Fruit fly (Drosophila melanogaster): ENCODE results near the gene CG42750.

The CG42750 gene

dm6 chr2L:18148552-18149219 is 126.9 kb downstream of the CG42750 start (continued):
- no peak for TF ChIP-seq peb (GFP tag; IDR thresholded peaks at IDR 0.05)
- TF ChIP-seq az2 (GFP tag; optimal IDR thresholded peaks at IDR 0.05) = no peak
- TF ChIP-seq CG9215 (GFP tag; IDR thresholded peaks at IDR 0.05) = no peak
- TF ChIP-seq MESR4 (GFP tag; optimal IDR thresholded peaks at IDR 0.05) = peak; percentile 14
- TF ChIP-seq vnd (GFP tag; IDR thresholded peaks at IDR 0.05; ENCODE audit: partially characterized antibody) = no peak
- TF ChIP-seq CG9932 (GFP tag; IDR thresholded peaks at IDR 0.05) = 0 out of 2 replicates have a peak, but pooled peaks have one; percentile 32
- peak; percentile 65 for TF ChIP-seq CG13424 (tag; optimal IDR thresholded peaks at IDR 0.05)
- TF ChIP-seq CG4820 (GFP tag; optimal IDR thresholded peaks at IDR 0.05) = peak; percentile 38
- peak; percentile 40 for TF ChIP-seq CG33213 (GFP tag; optimal IDR thresholded peaks at IDR 0.05)
- peak; percentile 74 for TF ChIP-seq CG6683 (GFP tag; optimal IDR thresholded peaks at IDR 0.05)
- TF ChIP-seq lab (GFP tag; optimal IDR thresholded peaks at IDR 0.05) = peak; percentile 91
- TF ChIP-seq ac (GFP tag; optimal IDR thresholded peaks at IDR 0.05) = peak; percentile 62
- 0 out of 2 replicates have a peak, but pooled peaks have one; percentile 6 for TF ChIP-seq sens-2 (GFP tag; IDR thresholded peaks at IDR 0.05)
- no peak for TF ChIP-seq knrl (GFP tag; IDR thresholded peaks at IDR 0.05; ENCODE audit: partially characterized antibody)
- TF ChIP-seq Ets65A (GFP tag) = no peak
- TF ChIP-seq chif (GFP tag; optimal IDR thresholded peaks at IDR 0.05) = peak in 1 of 2 experiments; percentile 74
- peak; percentile 67 for TF ChIP-seq CHES-1-like (GFP tag; optimal IDR thresholded peaks at IDR 0.05)
- TF ChIP-seq CG15269 (tag; optimal IDR thresholded peaks at IDR 0.05) = peak; percentile 40
- TF ChIP-seq NFAT (GFP tag; IDR thresholded peaks at IDR 0.05) = peak; percentile 76
- TF ChIP-seq Ptx1 (GFP tag; IDR thresholded peaks at IDR 0.05) = 0 out of 2 replicates have a peak, but pooled peaks have one; percentile 15
- 0 out of 2 replicates have a peak, but pooled peaks have one; percentile 14 for TF ChIP-seq Drgx (GFP tag; IDR thresholded peaks at IDR 0.05)
- no peak for TF ChIP-seq CG17612 (GFP tag; IDR thresholded peaks at IDR 0.05)
- TF ChIP-seq Aef1 (GFP tag; IDR thresholded peaks at IDR 0.05) = no peak
- TF ChIP-seq ash1 (GFP tag; optimal IDR thresholded peaks at IDR 0.05) = peak; percentile 84
- TF ChIP-seq kay (GFP tag; optimal IDR thresholded peaks at IDR 0.05) = no peak
- peak; percentile 90 for TF ChIP-seq Med (GFP tag)
- peak; percentile 32 for TF ChIP-seq Deaf1 (tag; optimal IDR thresholded peaks at IDR 0.05)
- TF ChIP-seq btn (GFP tag; optimal IDR thresholded peaks at IDR 0.05) = no peak
- peak; percentile 56 for TF ChIP-seq CG12299 (tag; optimal IDR thresholded peaks at IDR 0.05)
- no peak; the same call in 1 of the 2 replicates for TF ChIP-seq amos (GFP tag; IDR thresholded peaks at IDR 0.05; ENCODE audit: partially characterized antibody)
- TF ChIP-seq CG8290 (GFP tag; optimal IDR thresholded peaks at IDR 0.05) = peak; percentile 63
- TF ChIP-seq CG8290 (tag; optimal IDR thresholded peaks at IDR 0.05) = peak; percentile 46 to 84
- 0 out of 3 replicates have a peak, but pooled peaks have one; percentile 28 for TF ChIP-seq CG17361 (GFP tag; IDR thresholded peaks at IDR 0.05)
- no peak for TF ChIP-seq CG4360 (GFP tag; IDR thresholded peaks at IDR 0.05)
- peak; percentile 68 for TF ChIP-seq CG9727 (GFP tag; optimal IDR thresholded peaks at IDR 0.05)
- TF ChIP-seq CG3163 (GFP tag; optimal IDR thresholded peaks at IDR 0.05) = no peak
- TF ChIP-seq CG9876 (GFP tag; optimal IDR thresholded peaks at IDR 0.05) = peak; percentile 27
- no peak for TF ChIP-seq CG2889 (GFP tag; IDR thresholded peaks at IDR 0.05)
- TF ChIP-seq seq (GFP tag; IDR thresholded peaks at IDR 0.05) = no peak; the same call in 1 of the 2 replicates
- TF ChIP-seq fru (optimal IDR thresholded peaks at IDR 0.05) = no peak
- TF ChIP-seq TFAM (GFP tag; optimal IDR thresholded peaks at IDR 0.05) = peak; percentile 43
- no peak for TF ChIP-seq Dip2 (GFP tag; IDR thresholded peaks at IDR 0.05)
- TF ChIP-seq B-H2 (GFP tag; optimal IDR thresholded peaks at IDR 0.05) = peak; percentile 67
- TF ChIP-seq CG13287 (GFP tag; IDR thresholded peaks at IDR 0.05; ENCODE audit: partially characterized antibody) = no peak
- no peak for TF ChIP-seq Poxn (GFP tag; IDR thresholded peaks at IDR 0.05)
- no peak for TF ChIP-seq Hmx (GFP tag; optimal IDR thresholded peaks at IDR 0.05)
- peak; percentile 78 for TF ChIP-seq Sox100B (GFP tag; optimal IDR thresholded peaks at IDR 0.05)
- peak; percentile 18 for TF ChIP-seq shn (GFP tag; optimal IDR thresholded peaks at IDR 0.05)
- peak; percentile 77 for TF ChIP-seq sug (tag; optimal IDR thresholded peaks at IDR 0.05)
- peak; percentile 55 for TF ChIP-seq Nf-YC (tag; optimal IDR thresholded peaks at IDR 0.05)
- TF ChIP-seq Hr39 (optimal IDR thresholded peaks at IDR 0.05) = no peak

Measured in whole organism, embryonic.